Worm (Caenorhabditis elegans): ENCODE results near the gene pqn-53.
"Not testable (repeated sequence)": the region's sequence is repeated elsewhere in the genome, so short reads cannot be mapped to it uniquely, and the experiment has no call there.

pqn-53 gene

DNA sequence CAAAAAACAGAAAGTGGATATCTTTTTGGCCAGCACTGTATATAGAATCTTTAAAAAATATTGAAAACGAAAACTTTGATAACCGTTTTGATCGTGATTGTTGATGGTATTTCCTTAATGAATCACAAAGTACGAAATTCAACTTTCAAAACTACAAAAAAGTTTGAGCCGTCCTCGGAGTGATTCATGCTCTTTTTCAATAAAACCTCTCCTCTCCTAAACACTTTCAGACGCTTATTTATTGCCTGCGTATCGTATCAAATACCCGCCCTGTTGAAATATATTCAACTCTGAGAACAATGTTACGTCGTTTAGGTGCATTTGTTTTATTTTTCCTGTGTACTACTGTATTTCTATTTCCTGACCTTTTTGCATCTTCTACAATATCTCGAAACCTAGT is 44.3 kb downstream of the pqn-53 start:
- TF ChIP-seq ztf-29 (GFP tag; IDR thresholded peaks at IDR 0.05) (no peak), T22C8.4 (GFP tag; IDR thresholded peaks at IDR 0.05) (no peak), ref-1 (GFP tag; conservative IDR thresholded peaks at IDR 0.05) (no peak), cog-1 (tag; optimal IDR thresholded peaks at IDR 0.05) (no peak), ztf-23 (GFP tag; IDR thresholded peaks at IDR 0.05) (no peak), flt-1 (GFP tag; IDR thresholded peaks at IDR 0.05) (no peak), tab-1 (GFP tag; IDR thresholded peaks at IDR 0.05) (no peak), med-1 (GFP tag; optimal IDR thresholded peaks at IDR 0.05; ENCODE audit: insufficient read depth) (no peak), klf-2 (GFP tag; conservative IDR thresholded peaks at IDR 0.05) (no peak)

DNA sequence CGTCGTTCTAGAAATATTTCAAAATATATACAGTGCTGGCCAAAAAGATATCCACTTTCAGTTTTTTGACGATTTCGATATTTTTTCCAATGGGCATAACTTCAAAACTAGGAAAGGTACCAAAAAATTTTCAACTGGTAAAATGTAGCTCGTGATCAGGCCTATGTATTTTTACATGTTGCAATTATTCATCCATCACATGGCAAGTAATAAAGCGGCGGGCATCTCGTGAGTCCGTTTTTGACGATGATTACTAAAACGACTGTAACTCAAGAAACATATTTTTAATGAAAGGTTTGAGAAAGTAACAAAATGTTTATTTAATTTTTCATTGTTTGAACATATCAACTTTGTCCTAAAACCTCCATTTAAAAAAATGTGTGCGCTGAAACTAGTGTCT is 45.2 kb downstream of the pqn-53 start, which contains the start of gene F10C2.3:
TSS of gene F10C2.3 (plus strand) at position 301 of the 400 bp plus-strand sequence.
- not testable (repeated sequence) for TF ChIP-seq ztf-23 (GFP tag; IDR thresholded peaks at IDR 0.05); cog-1 (tag; optimal IDR thresholded peaks at IDR 0.05); med-1 (GFP tag; optimal IDR thresholded peaks at IDR 0.05; ENCODE audit: insufficient read depth)
